Fruit fly (Drosophila melanogaster): ENCODE results near the gene sgg.

sgg gene

DNA sequence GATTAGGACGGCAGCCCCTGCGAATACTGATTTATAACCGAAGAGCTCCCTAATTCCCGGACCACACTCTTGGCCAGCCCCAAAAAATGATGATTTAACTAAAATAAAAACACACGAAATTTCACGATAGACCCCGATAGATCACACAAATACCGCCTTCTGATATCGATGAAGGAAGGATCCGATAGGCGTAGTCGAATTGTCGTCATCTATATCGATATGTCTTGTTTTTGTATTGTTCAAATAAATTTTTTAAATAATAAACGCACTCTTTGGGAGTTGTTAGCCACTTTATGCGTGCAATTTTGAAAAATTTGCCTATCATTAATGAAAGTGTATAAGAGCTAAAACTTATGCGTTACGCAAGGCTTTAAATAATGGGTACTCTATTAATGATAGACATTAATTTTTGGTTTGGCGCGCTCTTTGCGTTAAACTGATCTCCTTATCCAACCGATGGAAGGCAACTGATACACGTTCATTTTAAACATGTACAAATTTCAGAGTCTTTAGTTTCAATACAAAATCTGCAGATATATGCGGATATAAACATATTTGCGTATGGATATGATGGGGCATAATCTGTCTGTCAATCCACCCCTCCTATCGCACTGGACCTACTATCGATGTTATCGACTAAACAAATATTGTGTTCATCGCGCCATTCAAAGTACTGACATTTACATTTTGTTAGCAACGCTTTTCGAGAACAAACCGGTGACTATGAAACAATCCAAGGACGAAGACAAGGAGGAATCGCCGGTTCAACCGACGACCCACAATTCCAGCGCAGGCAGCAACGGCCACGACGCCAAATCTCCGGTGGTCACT lies 64.5 kb downstream of the sgg start, which contains the start of the genes Spg7 and Lint-O (continued):
- no peak for TF ChIP-seq Fer3 (tag; optimal IDR thresholded peaks at IDR 0.05)
- TF ChIP-seq chinmo (GFP tag; IDR thresholded peaks at IDR 0.05; ENCODE audit: partially characterized antibody) = 0 out of 4 replicates have a peak, but pooled peaks have one; percentile 63
- no peak for TF ChIP-seq Adf1 (GFP tag; IDR thresholded peaks at IDR 0.05)
- TF ChIP-seq CG30431 (GFP tag; optimal IDR thresholded peaks at IDR 0.05) = no peak
- TF ChIP-seq wdn (GFP tag; IDR thresholded peaks at IDR 0.05) = no peak
- TF ChIP-seq CG10959 (GFP tag; IDR thresholded peaks at IDR 0.05) = no peak
- TF ChIP-seq CG6765 (GFP tag; optimal IDR thresholded peaks at IDR 0.05) = no peak
- no peak for TF ChIP-seq CG6854 (GFP tag; optimal IDR thresholded peaks at IDR 0.05)
- TF ChIP-seq CG12155 (GFP tag; optimal IDR thresholded peaks at IDR 0.05) = no peak
- TF ChIP-seq hbn (GFP tag; IDR thresholded peaks at IDR 0.05; ENCODE audit: partially characterized antibody) = peak; percentile 44; the same call in 1 of the 2 replicates
- TF ChIP-seq CG14710 (tag; optimal IDR thresholded peaks at IDR 0.05) = peak; percentile 32
- peak; percentile 52 for TF ChIP-seq sens (GFP tag)
- peak; percentile 74; the same call in 3 of the 4 replicates for TF ChIP-seq Dll (GFP tag; IDR thresholded peaks at IDR 0.05; ENCODE audit: partially characterized antibody)
- no peak for TF ChIP-seq otp (GFP tag; IDR thresholded peaks at IDR 0.05)
- TF ChIP-seq CG6791 (GFP tag; IDR thresholded peaks at IDR 0.05; ENCODE audit: partially characterized antibody) = peak; percentile 82
- TF ChIP-seq sna (GFP tag; IDR thresholded peaks at IDR 0.05; ENCODE audit: partially characterized antibody) = peak; percentile 54; the same call in 1 of the 2 replicates
- TF ChIP-seq CG18764 (GFP tag; optimal IDR thresholded peaks at IDR 0.05) = no peak
- no peak for TF ChIP-seq bab2 (GFP tag; optimal IDR thresholded peaks at IDR 0.05)
- peak; percentile 59 for TF ChIP-seq zen2 (GFP tag; IDR thresholded peaks at IDR 0.05; ENCODE audit: partially characterized antibody)
- no peak for TF ChIP-seq ATbp (GFP tag; optimal IDR thresholded peaks at IDR 0.05)
- TF ChIP-seq caup (GFP tag; optimal IDR thresholded peaks at IDR 0.05; ENCODE audit: severe bottlenecking) = no peak
- TF ChIP-seq CG10462 (GFP tag; optimal IDR thresholded peaks at IDR 0.05) = no peak
- peak; percentile 23; the same call in 1 of the 2 replicates for TF ChIP-seq CG2129 (GFP tag; IDR thresholded peaks at IDR 0.05; ENCODE audit: partially characterized antibody)
- no peak for TF ChIP-seq nerfin-1 (tag; optimal IDR thresholded peaks at IDR 0.05)
- TF ChIP-seq Optix (GFP tag; IDR thresholded peaks at IDR 0.05) = no peak
- no peak for TF ChIP-seq E2f1 (GFP tag; IDR thresholded peaks at IDR 0.05)
- TF ChIP-seq tup (GFP tag; optimal IDR thresholded peaks at IDR 0.05) = no peak
- TF ChIP-seq CG15011 (GFP tag; optimal IDR thresholded peaks at IDR 0.05) = no peak
- no peak for TF ChIP-seq CG11696 (GFP tag; IDR thresholded peaks at IDR 0.05)
- no peak for TF ChIP-seq CG43689 (GFP tag; IDR thresholded peaks at IDR 0.05)
- no peak for TF ChIP-seq CG13123 (GFP tag; optimal IDR thresholded peaks at IDR 0.05)
- no peak for TF ChIP-seq Lpt (GFP tag; optimal IDR thresholded peaks at IDR 0.05)
- no peak for TF ChIP-seq nom (GFP tag; optimal IDR thresholded peaks at IDR 0.05)
- peak; percentile 50; the same call in 2 of the 3 replicates for TF ChIP-seq Doc3 (GFP tag; IDR thresholded peaks at IDR 0.05; ENCODE audit: partially characterized antibody)
- peak; percentile 74 for TF ChIP-seq CG16813 (GFP tag; IDR thresholded peaks at IDR 0.05; ENCODE audit: partially characterized antibody)
- peak; percentile 57; the same call in 1 of the 2 replicates for TF ChIP-seq MBD-R2 (GFP tag; IDR thresholded peaks at IDR 0.05)
- TF ChIP-seq pum (GFP tag; optimal IDR thresholded peaks at IDR 0.05) = no peak
- TF ChIP-seq YL-1 (GFP tag; optimal IDR thresholded peaks at IDR 0.05) = no peak
- TF ChIP-seq Scr (GFP tag; IDR thresholded peaks at IDR 0.05; ENCODE audit: partially characterized antibody) = peak; percentile 76
- TF ChIP-seq D (optimal IDR thresholded peaks at IDR 0.05) = no peak
- no peak for TF ChIP-seq D (GFP tag; optimal IDR thresholded peaks at IDR 0.05)
- TF ChIP-seq vnd (GFP tag; IDR thresholded peaks at IDR 0.05; ENCODE audit: partially characterized antibody) = peak; percentile 73
- no peak for TF ChIP-seq unpg (GFP tag; optimal IDR thresholded peaks at IDR 0.05)
- 0 out of 3 replicates have a peak, but pooled peaks have one; percentile 34 for TF ChIP-seq mld (GFP tag; IDR thresholded peaks at IDR 0.05; ENCODE audit: partially characterized antibody)
- TF ChIP-seq CrebB (tag; optimal IDR thresholded peaks at IDR 0.05) = no peak
- no peak for TF ChIP-seq CG7987 (GFP tag; optimal IDR thresholded peaks at IDR 0.05)
- peak; percentile 53 for TF ChIP-seq inv (GFP tag; IDR thresholded peaks at IDR 0.05; ENCODE audit: partially characterized antibody)

All from whole organism, embryonic.